Worm (Caenorhabditis elegans): ENCODE data around the gene rga-3.
A peak's percentile ranks its signal among the peaks of the same experiment; 100 is the strongest.

DNA sequence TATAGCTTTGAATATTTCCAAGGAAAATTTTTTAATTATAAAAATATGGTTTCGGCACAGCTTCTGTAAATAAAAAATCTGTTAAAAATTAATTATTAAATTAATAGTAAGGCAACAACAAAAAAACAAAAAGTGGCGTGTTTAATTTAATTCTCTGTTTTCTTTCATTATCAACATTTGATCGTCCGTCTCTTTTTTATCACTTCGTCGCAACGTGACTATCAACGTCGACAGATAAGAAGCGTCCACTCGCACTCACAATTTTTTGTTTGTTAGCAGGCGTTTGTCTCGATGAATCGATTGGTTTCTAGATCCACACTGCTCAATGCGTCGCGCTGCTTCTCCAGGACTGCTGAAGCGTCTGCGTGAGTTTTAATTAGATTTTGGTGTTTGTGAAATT is 5.0 kb upstream of the rga-3 start, which contains the start of gene gcst-1:
- TF ChIP-seq lin-13 (GFP tag; optimal IDR thresholded peaks at IDR 0.05) (no peak), pqm-1 (tag; optimal IDR thresholded peaks at IDR 0.05) (no peak), fkh-10 (GFP tag; optimal IDR thresholded peaks at IDR 0.05) (no peak), Y116A8C.19 (tag; optimal IDR thresholded peaks at IDR 0.05; ENCODE audit: borderline replicate concordance) (no peak), lin-15B (tag; optimal IDR thresholded peaks at IDR 0.05) (no peak), elt-3 (tag; optimal IDR thresholded peaks at IDR 0.05) (peak in 1 of 6 experiments; percentile 38), unc-62 (GFP tag; optimal IDR thresholded peaks at IDR 0.05) (no peak), mef-2 (tag; optimal IDR thresholded peaks at IDR 0.05) (no peak), aly-2 (tag; optimal IDR thresholded peaks at IDR 0.05) (no peak), ztf-4 (tag; optimal IDR thresholded peaks at IDR 0.05) (no peak), nhr-77 (tag; optimal IDR thresholded peaks at IDR 0.05) (no peak), C16A3.4 (tag; optimal IDR thresholded peaks at IDR 0.05) (no peak)

Measured in whole organism, L1 larva.